Worm (Caenorhabditis elegans) whole organism, L2 larva: Measurements from ENCODE around the gene egl-2.

ENCODE experiments used
- aly-2 ChIP-seq: fragments of 150-350 bp; optimal IDR thresholded peaks from 2 replicates; lab custom pipeline; 2014; ENCODE audit warnings: missing biosample characterization, missing genetic modification characterization
- dmd-4 ChIP-seq: sonication (generic microtip); optimal IDR thresholded peaks from 2 replicates; lab custom pipeline; 2017; ENCODE audit warnings: missing biosample characterization, missing genetic modification characterization
- egl-27 ChIP-seq: sonication (generic microtip); optimal IDR thresholded peaks from 3 replicates; lab custom pipeline; 2017; ENCODE audit warnings: missing biosample characterization, missing genetic modification reagents, missing genetic modification characterization
- fos-1 ChIP-seq: fragments of 150-350 bp; optimal IDR thresholded peaks from 2 replicates; lab custom pipeline; 2014; ENCODE audit warnings: missing biosample characterization, missing genetic modification characterization
- nhr-11 ChIP-seq: fragments of 150-350 bp; optimal IDR thresholded peaks from 2 replicates; lab custom pipeline; 2014; ENCODE audit warnings: missing biosample characterization, missing genetic modification characterization
- nhr-23 ChIP-seq: fragments of 150-350 bp; optimal IDR thresholded peaks from 2 replicates; lab custom pipeline; 2014; ENCODE audit warnings: missing biosample characterization, missing genetic modification reagents, missing genetic modification characterization
- skn-1 ChIP-seq: sonication (generic microtip); optimal IDR thresholded peaks from 2 replicates; lab custom pipeline; 2017; ENCODE audit warnings: missing biosample characterization, missing genetic modification characterization
- snpc-4 ChIP-seq: fragments of 150-350 bp; optimal IDR thresholded peaks from 2 replicates; lab custom pipeline; 2014; ENCODE audit warnings: missing biosample characterization, missing genetic modification characterization
- unc-39 ChIP-seq: fragments of 150-350 bp; optimal IDR thresholded peaks from 2 replicates; lab custom pipeline; 2014; ENCODE audit warnings: missing biosample characterization, missing genetic modification characterization
- ztf-4 ChIP-seq: fragments of 150-350 bp; optimal IDR thresholded peaks from 2 replicates; lab custom pipeline; 2014; ENCODE audit warnings: missing biosample characterization, missing genetic modification characterization

- TF ChIP-seq nhr-23, result no peak
- TF ChIP-seq egl-27, result no peak
- TF ChIP-seq unc-39 (tag; lab: Kevin White, UChicago), result no peak
- no peak for TF ChIP-seq nhr-11 (tag; lab: Kevin White, UChicago)
- TF ChIP-seq skn-1 (tag; lab: Kevin White, UChicago), result no peak
- no peak for TF ChIP-seq snpc-4 (tag; lab: Kevin White, UChicago)
- TF ChIP-seq ztf-4 (tag; lab: Kevin White, UChicago), result no peak
- no peak for TF ChIP-seq fos-1 (tag; lab: Kevin White, UChicago)
- TF ChIP-seq dmd-4 (tag; lab: Kevin White, UChicago), result no peak
- no peak for TF ChIP-seq aly-2 (tag; lab: Kevin White, UChicago)
Observed at ce11 chrV:1270611-1271010, 28.5 kb downstream of the egl-2 start, which contains the start of gene Y75B7B.1.
